Worm (Caenorhabditis elegans): ENCODE results near the gene asp-4.

The asp-4 gene

ce11 chrX:13221357-13221756, at the start of gene asp-4:
Gene asp-4, minus strand, starts transcription at chrX:13221462.
- TF ChIP-seq flt-1 (GFP tag; IDR thresholded peaks at IDR 0.05) (no peak), T22C8.4 (GFP tag; IDR thresholded peaks at IDR 0.05) (no peak), ztf-29 (GFP tag; IDR thresholded peaks at IDR 0.05) (no peak), klf-2 (GFP tag; conservative IDR thresholded peaks at IDR 0.05) (no peak), tab-1 (GFP tag; IDR thresholded peaks at IDR 0.05) (no peak), ref-1 (GFP tag; conservative IDR thresholded peaks at IDR 0.05) (no peak), ztf-23 (GFP tag; IDR thresholded peaks at IDR 0.05) (no peak), med-1 (GFP tag; optimal IDR thresholded peaks at IDR 0.05; ENCODE audit: insufficient read depth) (no peak), cog-1 (tag; optimal IDR thresholded peaks at IDR 0.05) (no peak)

ce11 chrX:13269586-13269985, 48.3 kb upstream of the asp-4 start, which contains the start of gene cyp-14A2:
Gene cyp-14A2, minus strand, starts transcription at chrX:13269686.
- TF ChIP-seq cog-1 (tag; optimal IDR thresholded peaks at IDR 0.05) (no peak), ztf-29 (GFP tag; IDR thresholded peaks at IDR 0.05) (no peak), med-1 (GFP tag; optimal IDR thresholded peaks at IDR 0.05; ENCODE audit: insufficient read depth) (no peak)

- TF ChIP-seq cog-1 (tag; optimal IDR thresholded peaks at IDR 0.05) (no peak), ref-1 (GFP tag; conservative IDR thresholded peaks at IDR 0.05) (no peak), tab-1 (GFP tag; IDR thresholded peaks at IDR 0.05) (no peak), ztf-29 (GFP tag; IDR thresholded peaks at IDR 0.05) (no peak)
These were observed 46.0 kb upstream of the asp-4 start, which contains the start of gene cyp-14A1 for ce11 chrX:13267230-13267629. Gene cyp-14A1, minus strand, starts transcription at chrX:13267355.

- TF ChIP-seq med-1 (GFP tag; optimal IDR thresholded peaks at IDR 0.05; ENCODE audit: insufficient read depth) (peak; percentile 28), ztf-23 (GFP tag; IDR thresholded peaks at IDR 0.05) (peak; percentile 94), klf-2 (GFP tag; conservative IDR thresholded peaks at IDR 0.05) (peak; percentile 90), ref-1 (GFP tag; conservative IDR thresholded peaks at IDR 0.05) (peak; percentile 77), ztf-29 (GFP tag; IDR thresholded peaks at IDR 0.05) (peak; percentile 88), cog-1 (tag; optimal IDR thresholded peaks at IDR 0.05) (peak; percentile 44), flt-1 (GFP tag; IDR thresholded peaks at IDR 0.05) (peak; percentile 92), T22C8.4 (GFP tag; IDR thresholded peaks at IDR 0.05) (peak; percentile 89), tab-1 (GFP tag; IDR thresholded peaks at IDR 0.05) (peak; percentile 92)
These were observed 43.3 kb upstream of the asp-4 start for ce11 chrX:13264550-13264949.

ce11 chrX:13262195-13262594, 40.9 kb upstream of the asp-4 start, which contains the start of gene K09A11.1:
Gene K09A11.1, plus strand, starts transcription at chrX:13262495.
- TF ChIP-seq med-1 (GFP tag; optimal IDR thresholded peaks at IDR 0.05; ENCODE audit: insufficient read depth) (no peak), ztf-29 (GFP tag; IDR thresholded peaks at IDR 0.05) (no peak), ztf-23 (GFP tag; IDR thresholded peaks at IDR 0.05) (no peak), klf-2 (GFP tag; conservative IDR thresholded peaks at IDR 0.05) (no peak), cog-1 (tag; optimal IDR thresholded peaks at IDR 0.05) (no peak), tab-1 (GFP tag; IDR thresholded peaks at IDR 0.05) (no peak), T22C8.4 (GFP tag; IDR thresholded peaks at IDR 0.05) (no peak), ref-1 (GFP tag; conservative IDR thresholded peaks at IDR 0.05) (no peak), flt-1 (GFP tag; IDR thresholded peaks at IDR 0.05) (no peak)

ce11 chrX:13257577-13257976, 36.3 kb upstream of the asp-4 start, which contains the start of gene K08H2.10:
Gene K08H2.10, plus strand, starts transcription at chrX:13257806.
- TF ChIP-seq cog-1 (tag; optimal IDR thresholded peaks at IDR 0.05) (no peak), T22C8.4 (GFP tag; IDR thresholded peaks at IDR 0.05) (no peak), flt-1 (GFP tag; IDR thresholded peaks at IDR 0.05) (no peak), ztf-23 (GFP tag; IDR thresholded peaks at IDR 0.05) (no peak)

ce11 chrX:13251914-13252434, 30.7 kb upstream of the asp-4 start, which contains the start of gene nhr-32:
Gene nhr-32, plus strand, starts transcription at chrX:13251964.
- TF ChIP-seq T22C8.4 (GFP tag; IDR thresholded peaks at IDR 0.05) (no peak), flt-1 (GFP tag; IDR thresholded peaks at IDR 0.05) (no peak), ref-1 (GFP tag; conservative IDR thresholded peaks at IDR 0.05) (no peak), cog-1 (tag; optimal IDR thresholded peaks at IDR 0.05) (no peak), klf-2 (GFP tag; conservative IDR thresholded peaks at IDR 0.05) (no peak)

ce11 chrX:13251354-13251843, 30.1 kb upstream of the asp-4 start:
- TF ChIP-seq T22C8.4 (GFP tag; IDR thresholded peaks at IDR 0.05) (no peak), ztf-23 (GFP tag; IDR thresholded peaks at IDR 0.05) (no peak), flt-1 (GFP tag; IDR thresholded peaks at IDR 0.05) (0 out of 2 replicates have a peak, but pooled peaks have one; percentile 51), tab-1 (GFP tag; IDR thresholded peaks at IDR 0.05) (no peak), cog-1 (tag; optimal IDR thresholded peaks at IDR 0.05) (peak; percentile 30), ztf-29 (GFP tag; IDR thresholded peaks at IDR 0.05) (no peak)

- no peak for TF ChIP-seq tab-1 (GFP tag; IDR thresholded peaks at IDR 0.05)
- TF ChIP-seq klf-2 (GFP tag; conservative IDR thresholded peaks at IDR 0.05), result no peak
- no peak for TF ChIP-seq med-1 (GFP tag; optimal IDR thresholded peaks at IDR 0.05; ENCODE audit: insufficient read depth)
- no peak for TF ChIP-seq flt-1 (GFP tag; IDR thresholded peaks at IDR 0.05)
- TF ChIP-seq ztf-29 (GFP tag; IDR thresholded peaks at IDR 0.05), result no peak
- no peak for TF ChIP-seq ztf-23 (GFP tag; IDR thresholded peaks at IDR 0.05)
- TF ChIP-seq cog-1 (tag; optimal IDR thresholded peaks at IDR 0.05), result no peak
- no peak for TF ChIP-seq T22C8.4 (GFP tag; IDR thresholded peaks at IDR 0.05)
- no peak for TF ChIP-seq ref-1 (GFP tag; conservative IDR thresholded peaks at IDR 0.05)
These were observed 28.9 kb upstream of the asp-4 start for ce11 chrX:13250163-13250562.

ce11 chrX:13249102-13249501, 27.8 kb upstream of the asp-4 start:
- no peak for TF ChIP-seq cog-1 (tag; optimal IDR thresholded peaks at IDR 0.05)
- TF ChIP-seq tab-1 (GFP tag; IDR thresholded peaks at IDR 0.05), result no peak
- TF ChIP-seq med-1 (GFP tag; optimal IDR thresholded peaks at IDR 0.05; ENCODE audit: insufficient read depth), result no peak
- no peak for TF ChIP-seq flt-1 (GFP tag; IDR thresholded peaks at IDR 0.05)
- no peak for TF ChIP-seq ref-1 (GFP tag; conservative IDR thresholded peaks at IDR 0.05)
- no peak for TF ChIP-seq T22C8.4 (GFP tag; IDR thresholded peaks at IDR 0.05)
- TF ChIP-seq klf-2 (GFP tag; conservative IDR thresholded peaks at IDR 0.05), result no peak
